Worm (Caenorhabditis elegans) whole organism, early embryonic: ENCODE results near the gene F02H6.6.

Experiments
- B0310.2 ChIP-seq: sonication (generic microtip); optimal IDR thresholded peaks from 2 replicates; lab custom pipeline; 2016; ENCODE audit warnings: mild to moderate bottlenecking, missing genetic modification characterization, missing compliant biosample characterization
- F13C5.2 ChIP-seq: sonication (generic microtip); optimal IDR thresholded peaks from 2 replicates; lab custom pipeline; 2017; ENCODE audit warnings: mild to moderate bottlenecking, missing genetic modification characterization, inconsistent platforms, missing compliant biosample characterization
- aly-1 ChIP-seq: sonication (generic microtip); optimal IDR thresholded peaks from 2 replicates; lab custom pipeline; 2016; ENCODE audit warnings: missing genetic modification characterization, missing compliant biosample characterization
- ama-1 ChIP-seq: fragments of 150-350 bp; optimal IDR thresholded peaks from 2 replicates; lab custom pipeline; 2014
- ceh-13 ChIP-seq: fragments of 200-800 bp; sonication (Bioruptor generic); optimal IDR thresholded peaks from 2 replicates; lab custom pipeline; 2018; ENCODE audit warnings: mild to moderate bottlenecking, missing genetic modification characterization, missing compliant biosample characterization
- ceh-36 ChIP-seq: sonication (generic microtip); optimal IDR thresholded peaks from 2 replicates; lab custom pipeline; 2016; ENCODE audit warnings: missing genetic modification characterization, inconsistent platforms, missing compliant biosample characterization
- ets-7 ChIP-seq: sonication (generic microtip); optimal IDR thresholded peaks from 2 replicates; lab custom pipeline; 2016; ENCODE audit warnings: missing genotype, missing genetic modification characterization, missing compliant biosample characterization
- flt-1 ChIP-seq: fragments of 200-800 bp; sonication (Bioruptor generic); IDR thresholded peaks from 2 replicates; pipeline ENCODE4 v1.3.6; 2022; ENCODE audit warnings: missing genetic modification characterization, missing compliant biosample characterization
- hmbx-1 ChIP-seq: sonication (generic microtip); optimal IDR thresholded peaks from 2 replicates; lab custom pipeline; 2016; ENCODE audit warnings: mild to moderate bottlenecking, missing genetic modification characterization, missing compliant biosample characterization
- hmg-4 ChIP-seq: fragments of 200-800 bp; sonication (Bioruptor generic); optimal IDR thresholded peaks from 2 replicates; lab custom pipeline; 2018; ENCODE audit warnings: mild to moderate bottlenecking, missing genetic modification characterization, missing compliant biosample characterization
- hnd-1 ChIP-seq: sonication (generic microtip); optimal IDR thresholded peaks from 2 replicates; lab custom pipeline; 2016; ENCODE audit warnings: missing genetic modification characterization, missing compliant biosample characterization
- pes-1 ChIP-seq: fragments of 200-800 bp; sonication (Bioruptor generic); IDR thresholded peaks from 2 replicates; pipeline ENCODE4 v1.3.6; 2022; ENCODE audit warnings: missing genetic modification reagents, missing genetic modification characterization, missing compliant biosample characterization
- scrt-1 ChIP-seq: fragments of 200-800 bp; sonication (Bioruptor generic); IDR thresholded peaks from 2 replicates; pipeline ENCODE4 v1.3.6; 2022; ENCODE audit warnings: missing genetic modification characterization, missing compliant biosample characterization
- sea-1 ChIP-seq: fragments of 200-800 bp; sonication (Bioruptor generic); conservative IDR thresholded peaks from 2 replicates; pipeline ENCODE4 v1.3.6; 2022; ENCODE audit warnings: missing genetic modification characterization, missing compliant biosample characterization
- tbx-11 ChIP-seq: fragments of 200-800 bp; sonication (Bioruptor generic); IDR thresholded peaks from 2 replicates; pipeline ENCODE4 v1.3.6; 2022; ENCODE audit warnings: missing genetic modification characterization, missing compliant biosample characterization
- tbx-37 ChIP-seq: fragments of 200-800 bp; sonication (Bioruptor generic); conservative IDR thresholded peaks from 2 replicates; pipeline ENCODE4 v1.3.6; 2022; ENCODE audit warnings: missing genetic modification reagents, missing genetic modification characterization, missing compliant biosample characterization
- tra-4 ChIP-seq: sonication (generic microtip); optimal IDR thresholded peaks from 2 replicates; lab custom pipeline; 2017; ENCODE audit warnings: missing genetic modification characterization, missing compliant biosample characterization

Gene F02H6.6

ce11 chrIV:14228069-14228468, 2.6 kb downstream of the F02H6.6 start, which contains the start of gene F02H6.7:
Gene F02H6.7, minus strand, starts transcription at chrIV:14228169.
- TF ChIP-seq ets-7 (tag; lab: Kevin White, UChicago) (no peak), ceh-13 (GFP tag; lab: Kevin White, UChicago) (no peak), flt-1 (no peak), ama-1 (lab: Kevin White, UChicago) (no peak), scrt-1 (GFP tag; lab: Robert Waterston, UW) (no peak), hmg-4 (GFP tag; lab: Kevin White, UChicago) (no peak)

ce11 chrIV:14227138-14227537, 3.6 kb downstream of the F02H6.6 start:
- no peak for TF ChIP-seq hmg-4 (GFP tag; lab: Kevin White, UChicago)
- TF ChIP-seq F13C5.2 (tag; lab: Kevin White, UChicago), result no peak
- no peak for TF ChIP-seq ceh-13 (GFP tag; lab: Kevin White, UChicago)
- no peak for TF ChIP-seq scrt-1 (GFP tag; lab: Robert Waterston, UW)
- TF ChIP-seq ama-1 (lab: Kevin White, UChicago), result no peak
- no peak for TF ChIP-seq tra-4 (tag; lab: Kevin White, UChicago)
- no peak for TF ChIP-seq pes-1 (GFP tag; lab: Robert Waterston, UW)
- no peak for TF ChIP-seq hnd-1 (tag; lab: Kevin White, UChicago)
- TF ChIP-seq B0310.2 (tag; lab: Kevin White, UChicago), result no peak
- TF ChIP-seq hmbx-1 (tag; lab: Kevin White, UChicago), result no peak
- no peak for TF ChIP-seq tbx-37 (GFP tag; lab: Robert Waterston, UW)
- no peak for TF ChIP-seq tbx-11 (GFP tag; lab: Robert Waterston, UW)
- TF ChIP-seq aly-1 (tag; lab: Kevin White, UChicago), result no peak
- TF ChIP-seq flt-1, result no peak
- no peak for TF ChIP-seq sea-1 (GFP tag; lab: Robert Waterston, UW)

ce11 chrIV:14224912-14225311, 5.8 kb downstream of the F02H6.6 start:
- TF ChIP-seq hnd-1 (tag; lab: Kevin White, UChicago) (peak; percentile 8), F13C5.2 (tag; lab: Kevin White, UChicago) (peak; percentile 36), ama-1 (lab: Kevin White, UChicago) (no peak), tbx-37 (GFP tag; lab: Robert Waterston, UW) (no peak), tbx-11 (GFP tag; lab: Robert Waterston, UW) (no peak), flt-1 (peak; percentile 39; the same call in 1 of the 2 replicates), scrt-1 (GFP tag; lab: Robert Waterston, UW) (peak; percentile 58; the same call in 1 of the 2 replicates)

ce11 chrIV:14219714-14220113, 11.0 kb downstream of the F02H6.6 start, which contains the start of gene sqrd-1:
Gene sqrd-1, plus strand, starts transcription at chrIV:14219871.
- TF ChIP-seq tra-4 (tag; lab: Kevin White, UChicago) (no peak), ceh-36 (no peak), hmbx-1 (tag; lab: Kevin White, UChicago) (no peak), tbx-37 (GFP tag; lab: Robert Waterston, UW) (no peak), hnd-1 (tag; lab: Kevin White, UChicago) (no peak), pes-1 (GFP tag; lab: Robert Waterston, UW) (no peak), hmg-4 (GFP tag; lab: Kevin White, UChicago) (no peak), flt-1 (no peak), ama-1 (lab: Kevin White, UChicago) (no peak), ets-7 (tag; lab: Kevin White, UChicago) (no peak), ceh-13 (GFP tag; lab: Kevin White, UChicago) (no peak), scrt-1 (GFP tag; lab: Robert Waterston, UW) (no peak), tbx-11 (GFP tag; lab: Robert Waterston, UW) (no peak), F13C5.2 (tag; lab: Kevin White, UChicago) (no peak), B0310.2 (tag; lab: Kevin White, UChicago) (no peak), sea-1 (GFP tag; lab: Robert Waterston, UW) (no peak), aly-1 (tag; lab: Kevin White, UChicago) (no peak)

- TF ChIP-seq ets-7 (tag; lab: Kevin White, UChicago) (no peak), tbx-11 (GFP tag; lab: Robert Waterston, UW) (no peak), F13C5.2 (tag; lab: Kevin White, UChicago) (no peak), tra-4 (tag; lab: Kevin White, UChicago) (no peak), sea-1 (GFP tag; lab: Robert Waterston, UW) (no peak), ceh-13 (GFP tag; lab: Kevin White, UChicago) (no peak), tbx-37 (GFP tag; lab: Robert Waterston, UW) (no peak), ama-1 (lab: Kevin White, UChicago) (no peak), hnd-1 (tag; lab: Kevin White, UChicago) (no peak), scrt-1 (GFP tag; lab: Robert Waterston, UW) (no peak), ceh-36 (no peak), B0310.2 (tag; lab: Kevin White, UChicago) (no peak), aly-1 (tag; lab: Kevin White, UChicago) (no peak), flt-1 (no peak), hmbx-1 (tag; lab: Kevin White, UChicago) (no peak), hmg-4 (GFP tag; lab: Kevin White, UChicago) (no peak), pes-1 (GFP tag; lab: Robert Waterston, UW) (no peak)
Measured at ce11 chrIV:14215777-14216176, 14.9 kb downstream of the F02H6.6 start.

ce11 chrIV:14203162-14203561, 27.5 kb downstream of the F02H6.6 start, which contains the start of gene F02H6.3:
Gene F02H6.3, plus strand, starts transcription at chrIV:14203427.
- no peak for TF ChIP-seq tbx-37 (GFP tag; lab: Robert Waterston, UW)
- TF ChIP-seq tra-4 (tag; lab: Kevin White, UChicago), result no peak
- TF ChIP-seq hmg-4 (GFP tag; lab: Kevin White, UChicago), result no peak
- no peak for TF ChIP-seq flt-1
- TF ChIP-seq B0310.2 (tag; lab: Kevin White, UChicago), result no peak

ce11 chrIV:14196176-14196575, 34.5 kb downstream of the F02H6.6 start, which contains the start of gene F02H6.2:
Gene F02H6.2, plus strand, starts transcription at chrIV:14196476.
- no peak for TF ChIP-seq ama-1 (lab: Kevin White, UChicago)
- no peak for TF ChIP-seq F13C5.2 (tag; lab: Kevin White, UChicago)
- TF ChIP-seq B0310.2 (tag; lab: Kevin White, UChicago), result no peak
- no peak for TF ChIP-seq tbx-37 (GFP tag; lab: Robert Waterston, UW)
- no peak for TF ChIP-seq hmbx-1 (tag; lab: Kevin White, UChicago)
- no peak for TF ChIP-seq ceh-13 (GFP tag; lab: Kevin White, UChicago)
- no peak for TF ChIP-seq pes-1 (GFP tag; lab: Robert Waterston, UW)
- TF ChIP-seq tbx-11 (GFP tag; lab: Robert Waterston, UW), result no peak
